Worm (Caenorhabditis elegans): ENCODE data around the gene clec-40.

ce11 chrV:16861719-16862118 is 20.9 kb upstream of the clec-40 start, which contains the start of the genes clec-32 and clec-24:
- TF ChIP-seq ZK546.5 (tag; optimal IDR thresholded peaks at IDR 0.05) (no peak), unc-62 (GFP tag; optimal IDR thresholded peaks at IDR 0.05) (no peak), skn-1 (tag; optimal IDR thresholded peaks at IDR 0.05) (no peak), ceh-82 (tag; optimal IDR thresholded peaks at IDR 0.05) (no peak), nhr-21 (tag; optimal IDR thresholded peaks at IDR 0.05) (no peak), fos-1 (tag; optimal IDR thresholded peaks at IDR 0.05) (no peak), ama-1 (optimal IDR thresholded peaks at IDR 0.05) (no peak), nhr-11 (tag; optimal IDR thresholded peaks at IDR 0.05) (no peak)
